Worm (Caenorhabditis elegans): ENCODE results near the gene clec-184.

clec-184 gene

ce11 chrIV:12432340-12432739, at the start of gene clec-184:
Gene clec-184, plus strand, starts transcription at chrIV:12432640.
- TF ChIP-seq lsl-1 (GFP tag; optimal IDR thresholded peaks at IDR 0.05) (no peak), rcor-1 (GFP tag; IDR thresholded peaks at IDR 0.05) (no peak), snpc-1.3 (tag; optimal IDR thresholded peaks at IDR 0.05; ENCODE audit: insufficient read depth) (no peak), Y56A3A.18 (GFP tag; IDR thresholded peaks at IDR 0.05) (no peak), attf-3 (GFP tag; conservative IDR thresholded peaks at IDR 0.05) (no peak), F33H1.4 (GFP tag; IDR thresholded peaks at IDR 0.05) (no peak), B0019.2 (GFP tag; conservative IDR thresholded peaks at IDR 0.05) (no peak), aptf-2 (GFP tag; conservative IDR thresholded peaks at IDR 0.05) (no peak), akir-1 (GFP tag; optimal IDR thresholded peaks at IDR 0.05) (no peak)

DNA sequence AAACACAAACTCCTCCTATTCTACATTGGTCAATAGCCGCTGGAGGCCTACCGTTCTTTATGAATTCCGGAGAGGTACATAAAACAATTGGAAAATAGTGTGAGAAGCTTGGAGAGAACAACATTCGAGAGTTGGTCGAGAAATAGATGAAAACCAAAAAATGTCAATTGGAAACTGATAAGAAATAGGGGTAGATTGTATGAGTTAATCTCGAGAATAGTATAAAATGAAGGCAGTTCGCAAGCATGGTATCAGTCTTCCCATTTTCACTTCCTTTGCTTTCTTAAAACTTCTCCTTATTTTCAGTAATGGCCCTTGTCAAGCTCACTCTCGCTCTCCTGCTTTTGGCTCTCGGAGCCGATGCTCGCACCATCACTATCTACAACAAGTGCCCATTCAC, 49.6 kb upstream of the clec-184 start, which contains the start of gene thn-2:
Gene thn-2 (plus strand): TSS at position 307 of the 400 bp plus-strand sequence.
- TF ChIP-seq mel-28 (tag; optimal IDR thresholded peaks at IDR 0.05; ENCODE audit: borderline replicate concordance) (no peak), nhr-80 (tag; optimal IDR thresholded peaks at IDR 0.05) (peak; percentile 71), dox-1 (GFP tag; IDR thresholded peaks at IDR 0.05) (peak; percentile 25; the same call in 1 of the 2 replicates)

- TF ChIP-seq somi-1 (GFP tag; optimal IDR thresholded peaks at IDR 0.05) (no peak), F37B4.10 (GFP tag; IDR thresholded peaks at IDR 0.05) (no peak), madf-10 (tag; optimal IDR thresholded peaks at IDR 0.05) (no peak), lsl-1 (GFP tag; optimal IDR thresholded peaks at IDR 0.05) (no peak), lin-54 (GFP tag; optimal IDR thresholded peaks at IDR 0.05) (no peak)
Measured at ce11 chrIV:12385061-12385460, 47.4 kb upstream of the clec-184 start, which contains the start of gene F28D1.6. Gene F28D1.6, minus strand, starts transcription at chrIV:12385161.

- TF ChIP-seq F52B5.7 (tag; optimal IDR thresholded peaks at IDR 0.05) (peak; percentile 21), cebp-1 (GFP tag; IDR thresholded peaks at IDR 0.05) (no peak), cebp-1 (tag; optimal IDR thresholded peaks at IDR 0.05) (no peak), madf-8 (GFP tag; conservative IDR thresholded peaks at IDR 0.05) (no peak), C17E4.6 (GFP tag; IDR thresholded peaks at IDR 0.05) (no peak), mcd-1 (GFP tag; IDR thresholded peaks at IDR 0.05) (no peak; the same call in 1 of the 2 replicates), ceh-91 (GFP tag; IDR thresholded peaks at IDR 0.05) (no peak), B0019.2 (GFP tag; conservative IDR thresholded peaks at IDR 0.05) (no peak), ets-4 (GFP tag; optimal IDR thresholded peaks at IDR 0.05) (no peak), madf-10 (tag; optimal IDR thresholded peaks at IDR 0.05) (no peak), cebp-2 (GFP tag; IDR thresholded peaks at IDR 0.05) (peak; percentile 81; the same call in 1 of the 2 replicates), ztf-18 (tag; optimal IDR thresholded peaks at IDR 0.05) (no peak), unc-62 (GFP tag; optimal IDR thresholded peaks at IDR 0.05) (no peak), chd-7 (tag; optimal IDR thresholded peaks at IDR 0.05) (no peak), B0035.1 (tag; optimal IDR thresholded peaks at IDR 0.05) (no peak), akir-1 (GFP tag; optimal IDR thresholded peaks at IDR 0.05) (no peak), Y67H2A.10 (GFP tag; conservative IDR thresholded peaks at IDR 0.05) (no peak), nhr-27 (tag; optimal IDR thresholded peaks at IDR 0.05) (no peak), rec-8 (tag; optimal IDR thresholded peaks at IDR 0.05) (no peak), F57C9.4 (tag; optimal IDR thresholded peaks at IDR 0.05) (no peak), T26A5.8 (tag; optimal IDR thresholded peaks at IDR 0.05) (no peak), F57A8.1 (GFP tag; optimal IDR thresholded peaks at IDR 0.05) (no peak), ceh-58 (GFP tag; IDR thresholded peaks at IDR 0.05) (peak; percentile 24; the same call in 1 of the 2 replicates), snpc-1.1 (tag; optimal IDR thresholded peaks at IDR 0.05; ENCODE audit: insufficient read depth) (no peak), lag-1 (GFP tag; IDR thresholded peaks at IDR 0.05) (no peak), xnd-1 (tag; optimal IDR thresholded peaks at IDR 0.05) (no peak), attf-3 (GFP tag; conservative IDR thresholded peaks at IDR 0.05) (no peak), mxl-1 (tag; optimal IDR thresholded peaks at IDR 0.05) (no peak), dpl-1 (GFP tag; optimal IDR thresholded peaks at IDR 0.05) (no peak), ccch-3 (GFP tag; optimal IDR thresholded peaks at IDR 0.05) (no peak), efl-1 (GFP tag; optimal IDR thresholded peaks at IDR 0.05) (no peak)
Measured at ce11 chrIV:12389951-12390350, 42.5 kb upstream of the clec-184 start, which contains the start of gene spe-45. Gene spe-45, minus strand, starts transcription at chrIV:12390095.

Measured in whole organism, young adult.